Worm (Caenorhabditis elegans) whole organism, L2 larva: ENCODE data around the gene egl-46.

Source experiments
- ama-1 ChIP-seq: fragments of 150-350 bp; optimal IDR thresholded peaks from 2 replicates; lab custom pipeline; 2018; ENCODE audit warnings: inconsistent platforms
- blmp-1 ChIP-seq: sonication (generic microtip); optimal IDR thresholded peaks from 2 replicates; lab custom pipeline; 2017; ENCODE audit warnings: missing genetic modification characterization, mild to moderate bottlenecking, missing compliant biosample characterization, antibody characterized with exemption, moderate library complexity; ENCODE audit not compliant: insufficient read depth
- mbf-1 ChIP-seq: sonication (generic microtip); optimal IDR thresholded peaks from 2 replicates; lab custom pipeline; 2017; ENCODE audit warnings: missing biosample characterization, missing genetic modification characterization
- ztf-11 ChIP-seq: sonication (generic microtip); optimal IDR thresholded peaks from 2 replicates; lab custom pipeline; 2017; ENCODE audit warnings: missing biosample characterization, missing genetic modification characterization

- TF ChIP-seq ama-1 (lab: Kevin White, UChicago), result no peak
- TF ChIP-seq mbf-1, result no peak
- TF ChIP-seq blmp-1, result no peak
- TF ChIP-seq ztf-11 (tag; lab: Kevin White, UChicago), result no peak
Measured at ce11 chrV:6694668-6695067, 13.3 kb upstream of the egl-46 start, which contains the start of gene W02F12.8.
